Worm (Caenorhabditis elegans) whole organism, late embryonic: ENCODE results near the gene ced-7.

Experiments used
- ahr-1 ChIP-seq: sonication (generic microtip); optimal IDR thresholded peaks from 2 replicates; lab custom pipeline; 2016; ENCODE audit warnings: missing genetic modification characterization, missing compliant biosample characterization
- ama-1 ChIP-seq: fragments of 150-350 bp; optimal IDR thresholded peaks from 2 replicates; lab custom pipeline; 2014
- ceh-31 ChIP-seq: sonication (generic microtip); optimal IDR thresholded peaks from 2 replicates; lab custom pipeline; 2016; ENCODE audit warnings: missing genetic modification characterization, missing compliant biosample characterization
- dmd-4 ChIP-seq: sonication (generic microtip); optimal IDR thresholded peaks from 2 replicates; lab custom pipeline; 2016; ENCODE audit warnings: borderline replicate concordance, missing genetic modification characterization, missing compliant biosample characterization
- hlh-6 ChIP-seq: sonication (generic microtip); optimal IDR thresholded peaks from 2 replicates; lab custom pipeline; 2016; ENCODE audit warnings: missing genotype, missing genetic modification characterization, missing compliant biosample characterization
- pag-3 ChIP-seq: sonication (generic microtip); optimal IDR thresholded peaks from 2 replicates; lab custom pipeline; 2016; ENCODE audit warnings: missing compliant biosample characterization, missing genetic modification characterization, borderline replicate concordance
- sox-4 ChIP-seq: sonication (generic microtip); optimal IDR thresholded peaks from 2 replicates; lab custom pipeline; 2017; ENCODE audit warnings: mild to moderate bottlenecking, missing genetic modification characterization, inconsistent platforms, missing compliant biosample characterization
- ttx-3 ChIP-seq: sonication (generic microtip); optimal IDR thresholded peaks from 2 replicates; lab custom pipeline; 2016; ENCODE audit warnings: missing genetic modification reagents, missing genetic modification characterization, missing compliant biosample characterization
- zip-5 ChIP-seq: sonication (generic microtip); optimal IDR thresholded peaks from 2 replicates; lab custom pipeline; 2016; ENCODE audit warnings: missing genetic modification characterization, missing compliant biosample characterization

DNA sequence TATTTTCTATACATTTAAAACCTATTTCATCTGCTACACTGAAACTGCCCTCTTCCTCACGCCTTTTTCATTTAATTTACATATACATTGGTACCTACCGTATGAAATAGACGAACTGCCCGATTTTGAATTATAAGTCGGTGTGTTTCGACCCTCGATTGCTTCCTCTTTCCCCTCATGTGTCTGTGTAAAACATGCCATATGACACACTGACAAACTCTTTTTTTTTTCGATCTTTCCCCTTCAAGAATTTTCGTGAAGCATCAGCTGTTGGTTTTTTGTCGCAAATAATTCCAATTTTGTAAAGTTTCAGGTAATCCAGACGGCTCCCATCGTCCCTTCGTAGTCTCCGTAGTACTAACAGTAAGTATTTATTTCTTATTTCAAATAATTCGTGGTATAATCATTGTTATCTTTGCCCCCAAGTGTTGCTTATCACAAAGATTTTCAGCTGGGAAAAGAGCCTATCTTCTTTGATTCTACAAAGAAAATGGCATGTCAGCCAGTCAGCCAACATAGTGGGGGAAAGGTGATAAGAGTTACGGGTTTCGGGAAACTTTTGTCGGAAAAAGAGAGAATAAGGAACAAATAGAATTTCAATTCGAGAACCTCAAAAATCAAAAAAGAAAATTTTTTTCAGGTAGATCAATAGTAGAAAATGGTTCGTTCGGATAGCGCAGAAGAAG is 42.1 kb upstream of the ced-7 start:
- TF ChIP-seq hlh-6 (tag; lab: Kevin White, UChicago) (no peak), pag-3 (tag; lab: Kevin White, UChicago) (no peak), zip-5 (tag; lab: Kevin White, UChicago) (no peak), sox-4 (no peak), dmd-4 (tag; lab: Kevin White, UChicago) (no peak), ahr-1 (tag; lab: Kevin White, UChicago) (no peak), ttx-3 (tag; lab: Kevin White, UChicago) (no peak), ama-1 (lab: Kevin White, UChicago) (no peak), ceh-31 (tag; lab: Kevin White, UChicago) (no peak)
